Fruit fly (Drosophila melanogaster) whole organism, embryonic: Measurements from ENCODE around the gene CG15418.

Experiments used
- BEAF-32 ChIP-seq: fragments of 200-800 bp; sonication (Bioruptor generic); optimal IDR thresholded peaks from 3 replicates; lab custom pipeline; 2017; ENCODE audit warnings: missing biosample characterization, missing genetic modification characterization, mild to moderate bottlenecking, moderate library complexity, missing genetic modification reagents
- CG10209 ChIP-seq: fragments of 200-800 bp; sonication (Bioruptor generic); optimal IDR thresholded peaks from 3 replicates; lab custom pipeline; 2017; ENCODE audit warnings: missing biosample characterization, mild to moderate bottlenecking, missing genetic modification characterization, missing genetic modification reagents
- CG11247 ChIP-seq: fragments of 200-800 bp; sonication (Bioruptor generic); IDR thresholded peaks from 2 replicates; pipeline ENCODE4 v1.3.6; 2022; ENCODE audit warnings: missing biosample characterization, missing genetic modification characterization
- CG11504 ChIP-seq: fragments of 200-800 bp; sonication (Bioruptor generic); optimal IDR thresholded peaks from 3 replicates; lab custom pipeline; 2019; ENCODE audit warnings: missing biosample characterization, mild to moderate bottlenecking, missing genetic modification characterization, moderate library complexity
- CG1233 ChIP-seq: fragments of 200-800 bp; sonication (Bioruptor generic); optimal IDR thresholded peaks from 4 replicates; lab custom pipeline; 2018; ENCODE audit warnings: missing biosample characterization, mild to moderate bottlenecking, missing genetic modification characterization
- CG12744 ChIP-seq: fragments of 200-800 bp; sonication (Bioruptor generic); optimal IDR thresholded peaks from 2 replicates; lab custom pipeline; 2016; ENCODE audit warnings: missing biosample characterization, missing genetic modification characterization
- CG14441 ChIP-seq: fragments of 200-800 bp; sonication (Bioruptor generic); IDR thresholded peaks from 2 replicates; pipeline ENCODE4 v1.3.6; 2022; ENCODE audit warnings: missing biosample characterization, missing genetic modification characterization
- CG1529 ChIP-seq: fragments of 200-800 bp; sonication (Bioruptor generic); optimal IDR thresholded peaks from 3 replicates; lab custom pipeline; 2018; ENCODE audit warnings: missing biosample characterization, missing genetic modification characterization
- CG15601 ChIP-seq: fragments of 200-800 bp; sonication (Bioruptor generic); optimal IDR thresholded peaks from 3 replicates; lab custom pipeline; 2019; ENCODE audit warnings: missing biosample characterization, mild to moderate bottlenecking, missing genetic modification characterization, moderate library complexity
- CG17359 ChIP-seq: fragments of 200-800 bp; sonication (Bioruptor generic); optimal IDR thresholded peaks from 3 replicates; lab custom pipeline; 2018; ENCODE audit warnings: missing biosample characterization, mild to moderate bottlenecking, missing genetic modification characterization, moderate library complexity
- CG18262 ChIP-seq: fragments of 200-800 bp; optimal IDR thresholded peaks from 3 replicates; lab custom pipeline; 2019; ENCODE audit warnings: missing biosample characterization, mild to moderate bottlenecking, missing genetic modification characterization, moderate library complexity
- CG2202 ChIP-seq: fragments of 200-800 bp; sonication (Bioruptor generic); optimal IDR thresholded peaks from 2 replicates; lab custom pipeline; 2018; ENCODE audit warnings: missing biosample characterization, mild to moderate bottlenecking, missing genetic modification characterization
- CG31365 ChIP-seq: fragments of 200-800 bp; sonication (Bioruptor generic); optimal IDR thresholded peaks from 2 replicates; lab custom pipeline; 2018; ENCODE audit warnings: missing biosample characterization, mild to moderate bottlenecking, missing genetic modification characterization
- CG34224 ChIP-seq: fragments of 200-800 bp; sonication (Bioruptor generic); IDR thresholded peaks from 3 replicates; pipeline ENCODE4 v1.3.6; 2022; ENCODE audit warnings: missing biosample characterization, missing genetic modification characterization; ENCODE audit not compliant: partially characterized antibody
- CG3847 ChIP-seq: fragments of 200-800 bp; sonication (Bioruptor generic); IDR thresholded peaks from 2 replicates; pipeline ENCODE4 v1.3.6; 2022; ENCODE audit warnings: missing biosample characterization, missing genetic modification characterization
- CG4360 ChIP-seq: fragments of 200-800 bp; sonication (Bioruptor generic); IDR thresholded peaks from 2 replicates; pipeline ENCODE4 v1.3.6; 2022; ENCODE audit warnings: missing biosample characterization, missing genetic modification characterization
- CG43689 ChIP-seq: fragments of 200-800 bp; sonication (Bioruptor generic); IDR thresholded peaks from 2 replicates; pipeline ENCODE4 v1.3.6; 2022; ENCODE audit warnings: missing biosample characterization, missing genetic modification characterization
- CG4424 ChIP-seq: fragments of 200-800 bp; sonication (Bioruptor generic); optimal IDR thresholded peaks from 3 replicates; lab custom pipeline; 2016; ENCODE audit warnings: missing biosample characterization, missing genetic modification characterization
- Fer3 ChIP-seq: fragments of 200-800 bp; sonication (Bioruptor generic); optimal IDR thresholded peaks from 2 replicates; lab custom pipeline; 2018; ENCODE audit warnings: missing biosample characterization, mild to moderate bottlenecking, missing genetic modification characterization, moderate library complexity
- HLH3B ChIP-seq: fragments of 200-800 bp; sonication (Bioruptor generic); IDR thresholded peaks from 2 replicates; pipeline ENCODE4 v1.3.6; 2022; ENCODE audit warnings: missing biosample characterization, missing genetic modification characterization
- Hr51 ChIP-seq, 2 experiments: fragments of 200-800 bp; sonication (Bioruptor generic); optimal IDR thresholded peaks; 2 replicates in 1 of 2; 3 replicates in 1 of 2; lab custom pipeline; 2016 to 2018; ENCODE audit warnings: missing biosample characterization in 2 of 2, missing genetic modification characterization in 2 of 2, mild to moderate bottlenecking in 1 of 2, moderate library complexity in 1 of 2
- MBD-R2 ChIP-seq: fragments of 200-800 bp; sonication (Bioruptor generic); IDR thresholded peaks from 2 replicates; pipeline ENCODE4 v1.3.6; 2022; ENCODE audit warnings: missing biosample characterization, missing genetic modification characterization
- Oli ChIP-seq: fragments of 200-800 bp; sonication (Bioruptor generic); optimal IDR thresholded peaks from 2 replicates; lab custom pipeline; 2018; ENCODE audit warnings: missing biosample characterization, mild to moderate bottlenecking, missing genetic modification characterization, moderate library complexity
- Pdp1 ChIP-seq, 2 experiments: fragments of 200-800 bp; sonication (Bioruptor generic); optimal IDR thresholded peaks; 3 replicates each; lab custom pipeline; 2016; ENCODE audit warnings: missing biosample characterization in 2 of 2, missing genetic modification characterization in 2 of 2, mild to moderate bottlenecking in 1 of 2, moderate library complexity in 1 of 2
- Rx ChIP-seq: fragments of 200-800 bp; sonication (Bioruptor generic); IDR thresholded peaks from 2 replicates; pipeline ENCODE4 v1.3.6; 2022; ENCODE audit warnings: missing biosample characterization, missing genetic modification characterization
- Sox100B ChIP-seq: fragments of 200-800 bp; sonication (Bioruptor generic); optimal IDR thresholded peaks from 3 replicates; lab custom pipeline; 2018; ENCODE audit warnings: missing biosample characterization, mild to moderate bottlenecking, missing genetic modification characterization
- Vsx1 ChIP-seq: fragments of 200-800 bp; sonication (Bioruptor generic); optimal IDR thresholded peaks from 2 replicates; lab custom pipeline; 2017; ENCODE audit warnings: missing biosample characterization, mild to moderate bottlenecking, missing genetic modification characterization, missing genetic modification reagents
- Xrp1 ChIP-seq: fragments of 200-800 bp; sonication (Bioruptor generic); IDR thresholded peaks from 2 replicates; pipeline ENCODE4 v1.3.6; 2022; ENCODE audit warnings: missing biosample characterization, missing genetic modification characterization
- az2 ChIP-seq: fragments of 200-800 bp; sonication (Bioruptor generic); optimal IDR thresholded peaks from 3 replicates; lab custom pipeline; 2016; ENCODE audit warnings: missing biosample characterization, missing genetic modification characterization
- br ChIP-seq: fragments of >200 bp; optimal IDR thresholded peaks from 2 replicates; lab custom pipeline; 2017
- cad ChIP-seq: fragments of >200 bp; optimal IDR thresholded peaks from 2 replicates; lab custom pipeline; 2017; ENCODE audit warnings: missing biosample characterization, missing genetic modification characterization
- cas ChIP-seq: fragments of 200-800 bp; sonication (Bioruptor generic); IDR thresholded peaks from 2 replicates; pipeline ENCODE4 v1.3.6; 2022; ENCODE audit warnings: missing biosample characterization, missing genetic modification characterization
- cato ChIP-seq: fragments of 200-800 bp; sonication (Bioruptor generic); optimal IDR thresholded peaks from 2 replicates; lab custom pipeline; 2016; ENCODE audit warnings: missing biosample characterization, missing genetic modification characterization, borderline replicate concordance
- ci ChIP-seq: fragments of 200-800 bp; sonication (Bioruptor generic); IDR thresholded peaks from 3 replicates; pipeline ENCODE4 v1.3.6; 2022; ENCODE audit warnings: missing biosample characterization, missing genetic modification characterization
- disco-r ChIP-seq: fragments of 200-800 bp; sonication (Bioruptor generic); optimal IDR thresholded peaks from 2 replicates; lab custom pipeline; 2016; ENCODE audit warnings: missing biosample characterization, missing genetic modification characterization
- gcm ChIP-seq: fragments of 200-800 bp; sonication (Bioruptor generic); optimal IDR thresholded peaks from 2 replicates; lab custom pipeline; 2019; ENCODE audit warnings: missing biosample characterization, mild to moderate bottlenecking, missing genetic modification characterization, moderate library complexity
- gem ChIP-seq: fragments of 200-800 bp; sonication (Bioruptor generic); optimal IDR thresholded peaks from 2 replicates; lab custom pipeline; 2019; ENCODE audit warnings: missing biosample characterization, mild to moderate bottlenecking, missing genetic modification characterization, moderate library complexity
- gsb-n ChIP-seq: fragments of 200-800 bp; sonication (Bioruptor generic); optimal IDR thresholded peaks from 3 replicates; lab custom pipeline; 2018; ENCODE audit warnings: missing biosample characterization, mild to moderate bottlenecking, missing genetic modification characterization
- hkb ChIP-seq, 2 experiments: fragments of 200-800 bp in 1 of 2; fragments of >200 bp in 1 of 2; sonication (Bioruptor generic) in 1 of 2; IDR thresholded peaks in 1 of 2; optimal IDR thresholded peaks in 1 of 2; 2 replicates each; pipeline versions ENCODE4 v1.3.6 to Lab custom; 2017 to 2022; ENCODE audit warnings: missing biosample characterization in 1 of 2, missing genetic modification characterization in 1 of 2
- lab ChIP-seq: fragments of 200-800 bp; sonication (Bioruptor generic); optimal IDR thresholded peaks from 3 replicates; lab custom pipeline; 2017; ENCODE audit warnings: missing biosample characterization, missing genetic modification characterization, mild to moderate bottlenecking, moderate library complexity, missing genetic modification reagents
- lbe ChIP-seq: fragments of 200-800 bp; sonication (Bioruptor generic); optimal IDR thresholded peaks from 2 replicates; lab custom pipeline; 2016; ENCODE audit warnings: missing biosample characterization, mild to moderate bottlenecking, missing genetic modification characterization
- onecut ChIP-seq: fragments of 200-800 bp; sonication (Bioruptor generic); IDR thresholded peaks from 2 replicates; pipeline ENCODE4 v1.3.6; 2022; ENCODE audit warnings: missing biosample characterization, missing genetic modification characterization
- pita ChIP-seq: fragments of 200-800 bp; sonication (Bioruptor generic); optimal IDR thresholded peaks from 2 replicates; lab custom pipeline; 2017; ENCODE audit warnings: missing biosample characterization, mild to moderate bottlenecking, missing genetic modification characterization
- rib ChIP-seq: fragments of 200-800 bp; sonication (Bioruptor generic); IDR thresholded peaks from 2 replicates; pipeline ENCODE4 v1.3.6; 2022; ENCODE audit warnings: missing biosample characterization, missing genetic modification characterization
- salm ChIP-seq: fragments of 200-800 bp; sonication (Bioruptor generic); optimal IDR thresholded peaks from 2 replicates; lab custom pipeline; 2018; ENCODE audit warnings: missing biosample characterization, mild to moderate bottlenecking, missing genetic modification characterization
- sens ChIP-seq: fragments of 200-800 bp; sonication (Bioruptor generic); peaks from one replicate; lab custom pipeline; 2016; ENCODE audit warnings: missing biosample characterization, missing genetic modification characterization
- so ChIP-seq: fragments of 200-800 bp; sonication (Bioruptor generic); IDR thresholded peaks from 3 replicates; pipeline ENCODE4 v1.3.6; 2022; ENCODE audit warnings: missing biosample characterization, missing genetic modification characterization
- tap ChIP-seq: fragments of 200-800 bp; optimal IDR thresholded peaks from 3 replicates; lab custom pipeline; 2019; ENCODE audit warnings: missing biosample characterization, mild to moderate bottlenecking, missing genetic modification characterization, moderate library complexity
- usp ChIP-seq: fragments of >200 bp; optimal IDR thresholded peaks from 2 replicates; lab custom pipeline; 2017; ENCODE audit warnings: missing biosample characterization, missing genetic modification characterization

CG15418 gene

DNA sequence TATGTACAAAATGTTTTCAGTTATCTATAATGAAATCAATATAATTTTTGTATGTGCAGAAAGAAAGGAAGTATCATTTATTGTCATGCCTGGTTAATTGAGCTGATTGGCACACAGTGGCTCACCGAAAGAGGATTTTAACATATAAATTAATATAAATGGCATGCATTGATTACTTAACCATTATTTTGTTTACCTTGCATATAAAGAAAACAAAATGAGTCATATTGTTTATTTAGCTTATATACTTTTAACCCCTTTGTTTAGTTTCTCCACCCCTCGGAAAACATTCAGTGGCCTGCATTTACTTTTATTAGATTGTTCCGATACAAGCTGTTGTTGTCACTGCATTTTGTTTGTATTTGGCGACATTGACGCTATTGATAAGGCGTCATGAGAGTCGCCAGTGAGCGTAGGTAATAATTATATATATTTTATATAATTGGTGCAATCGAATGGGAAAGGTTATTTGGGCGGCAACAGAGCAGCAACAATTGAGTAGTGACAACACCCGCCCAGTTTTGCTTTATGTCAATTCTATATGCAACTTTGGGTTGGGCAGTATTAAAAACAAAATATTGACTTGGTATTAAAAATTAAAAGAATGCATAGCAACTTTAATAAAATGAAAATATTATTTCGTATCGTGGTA is 26.1 kb upstream of the CG15418 start (continued):
- TF ChIP-seq gsb-n (tag; lab: Kevin White, UChicago) (peak; percentile 47), CG2202 (peak; percentile 45), lbe (GFP tag; lab: Kevin White, UChicago) (peak; percentile 16), CG43689 (no peak), salm (peak; percentile 7), Xrp1 (0 out of 2 replicates have a peak, but pooled peaks have one; percentile 30), cad (no peak), cato (GFP tag; lab: Kevin White, UChicago) (peak; percentile 7), CG15601 (tag; lab: Kevin White, UChicago) (peak; percentile 60), Oli (no peak), az2 (no peak), CG34224 (GFP tag; lab: Robert Waterston, UW) (no peak), rib (GFP tag; lab: Robert Waterston, UW) (no peak), CG3847 (no peak), pita (GFP tag; lab: Kevin White, UChicago) (no peak), CG1233 (GFP tag; lab: Kevin White, UChicago) (peak; percentile 8), CG18262 (peak; percentile 23), ci (GFP tag; lab: Robert Waterston, UW) (0 out of 3 replicates have a peak, but pooled peaks have one; percentile 39), HLH3B (GFP tag; lab: Robert Waterston, UW) (0 out of 2 replicates have a peak, but pooled peaks have one; percentile 4), Rx (no peak), tap (tag; lab: Kevin White, UChicago) (peak; percentile 16), disco-r (GFP tag; lab: Kevin White, UChicago) (no peak), cas (GFP tag; lab: Robert Waterston, UW) (no peak), Fer3 (tag; lab: Kevin White, UChicago) (no peak), hkb (optimal IDR thresholded peaks at IDR 0.05; lab: Kevin White, UChicago) (no peak), hkb (GFP tag; IDR thresholded peaks at IDR 0.05; lab: Robert Waterston, UW) (peak; percentile 22; the same call in 1 of the 2 replicates), Sox100B (GFP tag; lab: Kevin White, UChicago) (peak; percentile 42), gem (tag; lab: Kevin White, UChicago) (peak; percentile 24), CG4424 (GFP tag; lab: Kevin White, UChicago) (peak; percentile 16), usp (GFP tag; lab: Kevin White, UChicago) (no peak), Vsx1 (peak; percentile 34), CG17359 (tag; lab: Kevin White, UChicago) (peak; percentile 22), BEAF-32 (GFP tag; lab: Kevin White, UChicago) (no peak), CG10209 (GFP tag; lab: Kevin White, UChicago) (peak; percentile 6), lab (GFP tag; lab: Kevin White, UChicago) (peak; percentile 48), CG11247 (GFP tag; lab: Robert Waterston, UW) (no peak), br (lab: Kevin White, UChicago) (no peak), gcm (GFP tag; lab: Kevin White, UChicago) (peak; percentile 2), CG31365 (no peak), CG14441 (GFP tag; lab: Robert Waterston, UW) (0 out of 2 replicates have a peak, but pooled peaks have one; percentile 26), onecut (GFP tag; lab: Robert Waterston, UW) (peak; percentile 26), sens (peak; percentile 62), CG12744 (no peak), Pdp1 (GFP tag; optimal IDR thresholded peaks at IDR 0.05; lab: Kevin White, UChicago) (no peak), CG11504 (tag; lab: Kevin White, UChicago) (peak; percentile 30), CG1529 (peak; percentile 43), Hr51 (GFP tag; optimal IDR thresholded peaks at IDR 0.05; lab: Kevin White, UChicago) (peak in 1 of 2 experiments; percentile 26), MBD-R2 (GFP tag; lab: Robert Waterston, UW) (no peak), CG4360 (GFP tag; lab: Robert Waterston, UW) (peak; percentile 41), so (0 out of 3 replicates have a peak, but pooled peaks have one; percentile 12)
